Worm (Caenorhabditis elegans) whole organism, L2 larva: ENCODE measurements around the gene T08E11.1.
A peak's percentile ranks its signal among the peaks of the same experiment; 100 is the strongest.
"Not testable (repeated sequence)": the region's sequence is repeated elsewhere in the genome, so short reads cannot be mapped to it uniquely, and the experiment has no call there.

ENCODE experiments used
- C34F6.9 ChIP-seq: fragments of 150-350 bp; optimal IDR thresholded peaks from 2 replicates; lab custom pipeline; 2014; ENCODE audit warnings: missing biosample characterization, missing genetic modification characterization
- R02D3.7 ChIP-seq: fragments of 150-350 bp; optimal IDR thresholded peaks from 2 replicates; lab custom pipeline; 2014; ENCODE audit warnings: missing biosample characterization, missing genetic modification characterization
- Y55F3AM.14 ChIP-seq: fragments of 200-800 bp; sonication (Bioruptor generic); optimal IDR thresholded peaks from 2 replicates; lab custom pipeline; 2018; ENCODE audit warnings: mild to moderate bottlenecking, missing genetic modification characterization, missing compliant biosample characterization
- ZK546.5 ChIP-seq: sonication (generic microtip); optimal IDR thresholded peaks from 2 replicates; lab custom pipeline; 2017; ENCODE audit warnings: missing biosample characterization, missing genetic modification characterization
- alr-1 ChIP-seq: fragments of 150-350 bp; optimal IDR thresholded peaks from 2 replicates; lab custom pipeline; 2014; ENCODE audit warnings: missing biosample characterization, missing genetic modification characterization
- aly-2 ChIP-seq: fragments of 150-350 bp; optimal IDR thresholded peaks from 2 replicates; lab custom pipeline; 2014; ENCODE audit warnings: missing biosample characterization, missing genetic modification characterization
- ama-1 ChIP-seq: fragments of 150-350 bp; optimal IDR thresholded peaks from 2 replicates; lab custom pipeline; 2018; ENCODE audit warnings: inconsistent platforms
- blmp-1 ChIP-seq: sonication (generic microtip); optimal IDR thresholded peaks from 2 replicates; lab custom pipeline; 2017; ENCODE audit warnings: missing genetic modification characterization, mild to moderate bottlenecking, missing compliant biosample characterization, antibody characterized with exemption, moderate library complexity; ENCODE audit not compliant: insufficient read depth
- ceh-16 ChIP-seq: fragments of 150-350 bp; optimal IDR thresholded peaks from 2 replicates; lab custom pipeline; 2014; ENCODE audit warnings: missing biosample characterization, missing genetic modification characterization
- ceh-82 ChIP-seq: fragments of 150-350 bp; optimal IDR thresholded peaks from 2 replicates; lab custom pipeline; 2014; ENCODE audit warnings: missing biosample characterization, missing genetic modification characterization
- crh-2 ChIP-seq: sonication (generic microtip); optimal IDR thresholded peaks from 2 replicates; lab custom pipeline; 2017; ENCODE audit warnings: missing biosample characterization, missing genetic modification characterization
- dmd-4 ChIP-seq: sonication (generic microtip); optimal IDR thresholded peaks from 2 replicates; lab custom pipeline; 2017; ENCODE audit warnings: missing biosample characterization, missing genetic modification characterization
- egl-27 ChIP-seq: sonication (generic microtip); optimal IDR thresholded peaks from 3 replicates; lab custom pipeline; 2017; ENCODE audit warnings: missing biosample characterization, missing genetic modification reagents, missing genetic modification characterization
- elt-3 ChIP-seq: sonication (generic microtip); optimal IDR thresholded peaks from 2 replicates; lab custom pipeline; 2017; ENCODE audit warnings: missing biosample characterization, missing genetic modification characterization
- fos-1 ChIP-seq: fragments of 150-350 bp; optimal IDR thresholded peaks from 2 replicates; lab custom pipeline; 2014; ENCODE audit warnings: missing biosample characterization, missing genetic modification characterization
- lin-13 ChIP-seq: fragments of 150-350 bp; optimal IDR thresholded peaks from 2 replicates; lab custom pipeline; 2014; ENCODE audit warnings: missing biosample characterization, missing genetic modification reagents, missing genetic modification characterization
- lin-39 ChIP-seq: fragments of 150-350 bp; optimal IDR thresholded peaks from 2 replicates; lab custom pipeline; 2014; ENCODE audit warnings: missing biosample characterization, missing genetic modification reagents, missing genetic modification characterization
- lsy-2 ChIP-seq, 2 experiments: fragments of 150-350 bp in 1 of 2; sonication (generic microtip) in 1 of 2; optimal IDR thresholded peaks; 2 replicates each; lab custom pipeline; 2014 to 2017; ENCODE audit warnings: missing biosample characterization in 2 of 2, missing genetic modification characterization in 2 of 2
- mab-5 ChIP-seq: fragments of 150-350 bp; optimal IDR thresholded peaks from 2 replicates; lab custom pipeline; 2014; ENCODE audit warnings: missing biosample characterization, missing genetic modification characterization
- mbf-1 ChIP-seq: sonication (generic microtip); optimal IDR thresholded peaks from 2 replicates; lab custom pipeline; 2017; ENCODE audit warnings: missing biosample characterization, missing genetic modification characterization
- mdl-1 ChIP-seq, 2 experiments: fragments of 150-350 bp in 1 of 2; sonication (generic microtip) in 1 of 2; optimal IDR thresholded peaks; 2 replicates each; lab custom pipeline; 2017; ENCODE audit warnings: missing biosample characterization in 2 of 2, missing genetic modification characterization in 2 of 2
- nhr-11 ChIP-seq: fragments of 150-350 bp; optimal IDR thresholded peaks from 2 replicates; lab custom pipeline; 2014; ENCODE audit warnings: missing biosample characterization, missing genetic modification characterization
- nhr-12 ChIP-seq: fragments of 150-350 bp; optimal IDR thresholded peaks from 2 replicates; lab custom pipeline; 2014; ENCODE audit warnings: missing biosample characterization, missing genetic modification characterization
- nhr-129 ChIP-seq: fragments of 150-350 bp; optimal IDR thresholded peaks from 2 replicates; lab custom pipeline; 2014; ENCODE audit warnings: missing biosample characterization, missing genetic modification characterization
- nhr-23 ChIP-seq: fragments of 150-350 bp; optimal IDR thresholded peaks from 2 replicates; lab custom pipeline; 2014; ENCODE audit warnings: missing biosample characterization, missing genetic modification reagents, missing genetic modification characterization
- nhr-237 ChIP-seq: fragments of 150-350 bp; optimal IDR thresholded peaks from 2 replicates; lab custom pipeline; 2014; ENCODE audit warnings: missing biosample characterization, missing genetic modification characterization
- nhr-6 ChIP-seq: fragments of 150-350 bp; optimal IDR thresholded peaks from 2 replicates; lab custom pipeline; 2014; ENCODE audit warnings: missing biosample characterization, missing genetic modification characterization
- peb-1 ChIP-seq: fragments of 150-350 bp; optimal IDR thresholded peaks from 2 replicates; lab custom pipeline; 2014; ENCODE audit warnings: missing biosample characterization, missing genetic modification characterization
- sem-4 ChIP-seq: fragments of 150-350 bp; optimal IDR thresholded peaks from 2 replicates; lab custom pipeline; 2014; ENCODE audit warnings: missing biosample characterization, missing genetic modification reagents, missing genetic modification characterization
- skn-1 ChIP-seq: sonication (generic microtip); optimal IDR thresholded peaks from 2 replicates; lab custom pipeline; 2017; ENCODE audit warnings: missing biosample characterization, missing genetic modification characterization
- sma-9 ChIP-seq, 2 experiments: fragments of 150-350 bp in 1 of 2; sonication (generic microtip) in 1 of 2; optimal IDR thresholded peaks; 2 replicates each; lab custom pipeline; 2014 to 2016; ENCODE audit warnings: missing genetic modification characterization in 2 of 2, mild to moderate bottlenecking in 1 of 2, missing biosample characterization in 1 of 2, missing compliant biosample characterization in 1 of 2, missing genetic modification reagents in 1 of 2, moderate library complexity in 1 of 2
- snpc-4 ChIP-seq: fragments of 150-350 bp; optimal IDR thresholded peaks from 2 replicates; lab custom pipeline; 2014; ENCODE audit warnings: missing biosample characterization, missing genetic modification characterization
- unc-39 ChIP-seq: fragments of 150-350 bp; optimal IDR thresholded peaks from 2 replicates; lab custom pipeline; 2014; ENCODE audit warnings: missing biosample characterization, missing genetic modification characterization
- unc-55 ChIP-seq: fragments of 150-350 bp; sonication (generic microtip); optimal IDR thresholded peaks from 3 replicates; lab custom pipeline; 2014; ENCODE audit warnings: missing biosample characterization, missing genetic modification reagents, missing genetic modification characterization
- zag-1 ChIP-seq: fragments of 150-350 bp; optimal IDR thresholded peaks from 2 replicates; lab custom pipeline; 2014; ENCODE audit warnings: missing biosample characterization, missing genetic modification characterization
- ztf-11 ChIP-seq: sonication (generic microtip); optimal IDR thresholded peaks from 2 replicates; lab custom pipeline; 2017; ENCODE audit warnings: missing biosample characterization, missing genetic modification characterization

The T08E11.1 gene

ce11 chrII:1820774-1821173, 15.5 kb upstream of the T08E11.1 start, which contains the start of gene fbxa-3:
TSS of gene fbxa-3 (minus strand) at chrII:1820874.
- TF ChIP-seq R02D3.7, result no peak
- no peak for TF ChIP-seq mab-5 (tag; lab: Kevin White, UChicago)
- no peak for TF ChIP-seq ztf-11
- TF ChIP-seq nhr-129 (tag; lab: Kevin White, UChicago), result no peak

- TF ChIP-seq ZK546.5; R02D3.7; nhr-6 (tag; lab: Kevin White, UChicago): not testable (repeated sequence)
Measured at ce11 chrII:1824329-1824728, 12.0 kb upstream of the T08E11.1 start, which contains the start of gene math-41. TSS of gene math-41 (plus strand) at chrII:1824629.

ce11 chrII:1830182-1830682, 6.1 kb upstream of the T08E11.1 start, which contains the start of gene math-40:
TSS of gene math-40 (plus strand) at chrII:1830632.
- TF ChIP-seq fos-1 (tag; lab: Kevin White, UChicago), result peak; percentile 80
- TF ChIP-seq peb-1 (tag; lab: Kevin White, UChicago), result no peak

ce11 chrII:1831883-1832388, 4.4 kb upstream of the T08E11.1 start, which contains the start of gene math-39:
TSS of gene math-39 (plus strand) at chrII:1832338.
- TF ChIP-seq fos-1 (tag; lab: Kevin White, UChicago) (peak; percentile 73), lin-39 (no peak)

ce11 chrII:1842894-1843293, 6.6 kb downstream of the T08E11.1 start, which contains the start of the genes C52E2.5 and C52E2.4:
TSS of gene C52E2.5 (minus strand) at chrII:1842936.
TSS of gene C52E2.4 (plus strand) at chrII:1843145.
- TF ChIP-seq sma-9 (GFP tag; optimal IDR thresholded peaks at IDR 0.05; lab: Kevin White, UChicago), result peak; percentile 36
- no peak for TF ChIP-seq sma-9 (tag; optimal IDR thresholded peaks at IDR 0.05; lab: Kevin White, UChicago)
- no peak for TF ChIP-seq nhr-237 (tag; lab: Kevin White, UChicago)
- peak; percentile 80 for TF ChIP-seq fos-1 (tag; lab: Kevin White, UChicago)
- no peak for TF ChIP-seq C34F6.9
- no peak for TF ChIP-seq ztf-11
- no peak for TF ChIP-seq blmp-1 (tag; lab: Kevin White, UChicago)
- no peak for TF ChIP-seq mbf-1 (tag; lab: Kevin White, UChicago)
- no peak for TF ChIP-seq peb-1 (tag; lab: Kevin White, UChicago)
- TF ChIP-seq snpc-4 (tag; lab: Kevin White, UChicago), result no peak
- TF ChIP-seq skn-1 (tag; lab: Kevin White, UChicago), result peak; percentile 65
- TF ChIP-seq lsy-2 (tag; optimal IDR thresholded peaks at IDR 0.05; lab: Kevin White, UChicago), result no peak
- TF ChIP-seq zag-1 (tag; lab: Kevin White, UChicago), result no peak
- TF ChIP-seq nhr-12, result no peak
- no peak for TF ChIP-seq mdl-1 (tag; optimal IDR thresholded peaks at IDR 0.05; lab: Kevin White, UChicago)
- no peak for TF ChIP-seq unc-39
- no peak for TF ChIP-seq lin-13 (GFP tag; lab: Kevin White, UChicago)
- no peak for TF ChIP-seq dmd-4 (tag; lab: Kevin White, UChicago)
- TF ChIP-seq ceh-16, result no peak
- no peak for TF ChIP-seq unc-55 (GFP tag; lab: Kevin White, UChicago)
- no peak for TF ChIP-seq ceh-82
- no peak for TF ChIP-seq sem-4 (tag; lab: Kevin White, UChicago)
- TF ChIP-seq ama-1 (lab: Kevin White, UChicago), result no peak
- no peak for TF ChIP-seq elt-3
- no peak for TF ChIP-seq egl-27 (tag; lab: Kevin White, UChicago)
- TF ChIP-seq nhr-23, result no peak
- no peak for TF ChIP-seq alr-1 (tag; lab: Kevin White, UChicago)
- no peak for TF ChIP-seq aly-2 (tag; lab: Kevin White, UChicago)
- TF ChIP-seq Y55F3AM.14 (GFP tag; lab: Kevin White, UChicago), result no peak
- no peak for TF ChIP-seq nhr-11 (tag; lab: Kevin White, UChicago)
- no peak for TF ChIP-seq mab-5 (tag; lab: Kevin White, UChicago)
- peak; percentile 36 for TF ChIP-seq crh-2 (tag; lab: Kevin White, UChicago)
